Worm (Caenorhabditis elegans) whole organism, dauer: ENCODE measurements around the gene C48B4.12.

ENCODE experiments used
- unc-62 ChIP-seq: sonication (generic microtip); optimal IDR thresholded peaks from 2 replicates; lab custom pipeline; 2017; ENCODE audit warnings: missing biosample characterization, missing genetic modification reagents, missing genetic modification characterization

Gene C48B4.12

ce11 chrIII:9597044-9597443 lies at the start of gene C48B4.12:
Gene C48B4.12 (plus strand): TSS chrIII:9597344.
- TF ChIP-seq unc-62 (GFP tag; lab: Kevin White, UChicago), result no peak

DNA sequence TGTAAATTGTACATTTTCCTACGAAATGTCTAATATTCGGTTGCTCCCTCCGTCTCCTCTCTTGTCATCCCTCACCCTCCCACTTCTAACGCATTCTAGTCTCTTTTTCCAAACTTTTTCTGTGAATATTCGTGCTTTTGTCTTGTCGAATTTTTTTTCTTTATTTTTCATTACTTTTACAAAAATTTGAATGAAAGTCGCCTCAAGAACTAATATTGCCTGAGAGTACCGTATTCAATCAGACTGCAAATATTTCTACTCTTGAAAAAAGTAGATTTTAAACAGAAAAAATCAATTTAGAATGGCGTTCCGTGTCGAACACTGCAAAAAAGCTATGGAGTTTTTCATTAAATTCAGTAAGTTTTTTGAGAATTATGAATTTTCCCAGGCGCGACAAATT lies 40.8 kb upstream of the C48B4.12 start, which contains the start of gene ZK1098.11:
ZK1098.11 (plus strand) TSS at position 301 of the 400 bp plus-strand sequence.
- TF ChIP-seq unc-62 (GFP tag; lab: Kevin White, UChicago), result no peak

DNA sequence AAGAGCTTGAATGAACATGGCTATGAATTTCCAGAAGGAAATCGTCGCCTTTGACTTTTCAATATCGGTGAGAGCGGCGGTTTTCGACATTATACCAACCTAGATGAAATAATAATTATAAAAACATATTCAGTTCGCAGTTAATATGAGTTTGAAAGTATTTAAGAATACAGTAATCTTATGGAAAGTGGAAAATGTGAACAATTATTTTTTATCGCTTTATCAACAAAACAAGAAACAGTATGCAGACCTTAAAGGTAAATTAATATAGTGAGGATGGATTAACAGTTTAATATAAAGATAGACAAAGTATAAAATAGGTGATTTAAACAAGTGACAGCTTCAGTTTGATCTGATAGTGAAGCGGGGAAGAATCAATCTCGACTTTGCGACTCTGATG lies 38.7 kb upstream of the C48B4.12 start, which contains the start of gene C48B4.6:
C48B4.6 (minus strand) TSS at position 101 of the 400 bp plus-strand sequence.
- TF ChIP-seq unc-62 (GFP tag; lab: Kevin White, UChicago), result no peak

ce11 chrIII:9559381-9559881 lies 37.7 kb upstream of the C48B4.12 start, which contains the start of gene C48B4.7:
Gene C48B4.7 (minus strand): TSS chrIII:9559431.
- no peak for TF ChIP-seq unc-62 (GFP tag; lab: Kevin White, UChicago)

DNA sequence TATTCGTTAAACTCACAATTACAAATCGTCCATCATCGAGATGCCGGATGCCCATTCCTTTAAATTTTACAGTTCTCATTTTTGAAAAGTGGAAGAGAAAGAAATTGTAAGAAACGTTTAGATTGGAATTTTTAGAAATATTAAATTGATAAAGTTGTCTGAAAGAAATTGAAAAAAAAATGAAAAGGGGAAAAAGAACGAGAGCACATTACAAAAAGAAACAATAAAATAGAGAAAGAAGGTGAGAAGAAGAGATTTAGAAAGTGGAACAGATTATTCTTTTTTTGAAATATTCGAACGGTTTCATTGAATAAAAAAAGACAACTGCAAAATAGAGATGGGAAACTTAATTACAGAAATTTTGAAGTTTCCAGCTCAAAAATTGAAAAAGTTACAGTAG lies 36.0 kb upstream of the C48B4.12 start, which contains the start of gene C48B4.8:
C48B4.8 (minus strand) TSS at position 101 of the 400 bp plus-strand sequence.
- TF ChIP-seq unc-62 (GFP tag; lab: Kevin White, UChicago), result no peak

DNA sequence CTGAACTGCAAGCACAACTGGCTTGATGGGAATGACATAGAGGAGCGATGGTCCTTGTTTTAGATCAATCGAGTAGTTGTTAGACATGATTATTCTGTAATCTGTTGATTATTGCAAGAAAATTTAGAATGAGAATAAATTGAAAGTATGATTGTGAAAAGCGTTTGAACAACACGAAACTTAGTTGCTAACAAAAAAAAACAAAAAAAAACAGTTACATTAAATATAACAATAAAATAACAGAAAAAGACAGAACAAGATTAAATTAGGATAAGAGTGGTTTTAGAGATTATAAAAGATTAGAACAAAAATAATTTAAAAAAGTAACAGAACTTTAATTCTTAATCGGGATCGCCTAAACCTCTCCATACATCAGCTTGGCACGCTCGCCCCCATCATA lies 33.9 kb upstream of the C48B4.12 start, which contains the start of gene C48B4.9:
C48B4.9 (minus strand) TSS at position 101 of the 400 bp plus-strand sequence.
- TF ChIP-seq unc-62 (GFP tag; lab: Kevin White, UChicago), result no peak

ce11 chrIII:9564410-9564809 lies 32.7 kb upstream of the C48B4.12 start, which contains the start of gene C48B4.10:
Gene C48B4.10 (minus strand): TSS chrIII:9564510.
- TF ChIP-seq unc-62 (GFP tag; lab: Kevin White, UChicago), result no peak

DNA sequence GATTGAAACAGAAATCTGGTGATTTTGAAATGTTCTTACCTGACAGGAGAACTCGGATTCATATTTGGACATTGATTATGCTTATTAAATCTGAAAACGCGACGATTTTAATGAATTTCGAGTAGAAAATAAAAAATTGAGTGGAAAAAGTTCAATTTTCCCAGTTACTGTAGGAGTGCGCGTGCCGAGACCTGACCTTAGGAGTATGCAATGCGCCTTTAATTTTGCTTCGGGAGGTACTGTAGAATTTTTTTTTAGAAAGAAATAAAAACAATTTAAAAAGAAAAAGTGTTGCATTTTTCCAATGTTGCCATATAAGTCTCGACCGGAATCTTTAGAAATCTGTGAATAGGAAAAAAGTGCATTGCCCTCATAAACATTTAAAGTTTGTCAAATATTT lies 31.2 kb upstream of the C48B4.12 start, which contains the start of gene C48B4.11:
C48B4.11 (minus strand) TSS at position 143 of the 400 bp plus-strand sequence.
- no peak for TF ChIP-seq unc-62 (GFP tag; lab: Kevin White, UChicago)

ce11 chrIII:9568451-9568850 lies 28.7 kb upstream of the C48B4.12 start, which contains the start of gene C48B4.13:
Gene C48B4.13 (plus strand): TSS chrIII:9568751.
- no peak for TF ChIP-seq unc-62 (GFP tag; lab: Kevin White, UChicago)

- no peak for TF ChIP-seq unc-62 (GFP tag; lab: Kevin White, UChicago)
Measured at ce11 chrIII:9570869-9571268, 26.3 kb upstream of the C48B4.12 start.

- TF ChIP-seq unc-62 (GFP tag; lab: Kevin White, UChicago), result no peak
Measured at ce11 chrIII:9580039-9580891, 16.9 kb upstream of the C48B4.12 start, which contains the start of gene ced-7. Gene ced-7 (minus strand): TSS chrIII:9580089.

DNA sequence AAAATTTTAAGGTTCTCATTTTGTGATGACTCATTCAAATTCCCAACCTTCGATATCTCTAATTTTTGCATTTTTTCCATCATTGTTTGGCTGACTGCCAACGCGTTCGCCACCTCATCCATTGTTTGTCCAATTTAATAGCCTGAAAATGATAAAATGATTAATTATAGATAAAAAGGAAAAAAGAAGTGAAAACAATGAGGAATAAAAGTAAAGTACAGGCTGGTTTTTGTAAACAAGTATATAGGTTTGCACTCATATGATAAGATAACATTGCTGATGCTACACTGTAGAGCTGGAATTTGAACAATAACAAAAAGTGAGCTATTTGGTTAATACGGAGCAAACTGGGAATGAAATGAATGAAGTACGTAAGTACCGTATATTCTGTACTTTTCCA lies 14.9 kb upstream of the C48B4.12 start, which contains the start of gene C48B4.3:
C48B4.3 (minus strand) TSS at position 149 of the 400 bp plus-strand sequence.
- TF ChIP-seq unc-62 (GFP tag; lab: Kevin White, UChicago), result no peak

- TF ChIP-seq unc-62 (GFP tag; lab: Kevin White, UChicago), result no peak
Measured at ce11 chrIII:9583224-9583623, 13.9 kb upstream of the C48B4.12 start.

DNA sequence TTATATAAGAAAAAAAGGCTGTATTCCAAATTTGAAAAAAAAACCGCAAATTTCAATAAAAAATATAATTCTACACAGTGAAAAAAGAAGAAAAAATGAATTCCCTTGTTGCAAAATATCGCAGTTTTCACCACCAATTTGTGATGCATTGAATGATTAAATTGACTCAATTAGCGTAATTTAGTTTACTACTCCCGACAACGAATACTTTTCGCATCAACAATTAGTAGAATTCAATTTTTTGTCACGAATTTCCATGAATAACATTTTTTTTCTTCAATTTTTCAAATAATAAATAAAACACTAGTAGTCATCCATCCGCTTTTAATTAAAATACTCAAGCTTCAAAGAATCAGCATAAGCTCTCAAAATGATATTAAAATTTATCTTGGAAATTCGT lies 11.8 kb upstream of the C48B4.12 start:
- no peak for TF ChIP-seq unc-62 (GFP tag; lab: Kevin White, UChicago)

ce11 chrIII:9590212-9590611 lies 6.9 kb upstream of the C48B4.12 start:
- no peak for TF ChIP-seq unc-62 (GFP tag; lab: Kevin White, UChicago)

DNA sequence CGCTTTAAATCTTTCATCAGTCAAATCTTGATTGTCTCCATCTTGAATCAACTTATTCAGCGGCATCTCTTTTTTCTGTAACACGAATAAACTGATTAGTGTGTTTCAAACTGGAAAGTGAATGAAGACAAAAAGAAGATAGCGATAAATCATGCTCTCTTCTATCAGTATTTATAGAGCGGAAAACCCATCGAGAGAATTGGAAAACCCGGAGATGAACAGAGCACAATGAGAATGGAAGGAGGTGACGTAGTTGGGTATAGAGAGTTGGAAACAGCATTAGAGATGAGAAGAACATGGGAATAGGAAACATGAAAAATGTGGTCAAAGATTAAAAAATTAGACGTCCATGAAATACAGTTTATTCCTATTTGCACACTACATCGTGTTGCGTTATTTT lies 5.0 kb upstream of the C48B4.12 start, which contains the start of gene acox-1.5:
acox-1.5 (minus strand) TSS at position 75 of the 400 bp plus-strand sequence.
- TF ChIP-seq unc-62 (GFP tag; lab: Kevin White, UChicago), result no peak
